Fruit fly (Drosophila melanogaster) whole organism, embryonic: Measurements from ENCODE around the gene CG5080.
A peak's percentile ranks its signal among the peaks of the same experiment; 100 is the strongest.

Source experiments
- Atf3 ChIP-seq: fragments of 200-800 bp; sonication (Bioruptor generic); optimal IDR thresholded peaks from 3 replicates; lab custom pipeline; 2016; ENCODE audit warnings: missing biosample characterization, missing genetic modification characterization
- BEAF-32 ChIP-seq: fragments of 200-800 bp; sonication (Bioruptor generic); optimal IDR thresholded peaks from 3 replicates; lab custom pipeline; 2017; ENCODE audit warnings: missing biosample characterization, missing genetic modification characterization, mild to moderate bottlenecking, moderate library complexity, missing genetic modification reagents
- BtbVII ChIP-seq: fragments of 200-800 bp; sonication (Bioruptor generic); optimal IDR thresholded peaks from 3 replicates; lab custom pipeline; 2017; ENCODE audit warnings: missing biosample characterization, mild to moderate bottlenecking, missing genetic modification characterization
- CG10147 ChIP-seq: fragments of 200-800 bp; sonication (Bioruptor generic); optimal IDR thresholded peaks from 2 replicates; lab custom pipeline; 2019; ENCODE audit warnings: missing biosample characterization, mild to moderate bottlenecking, missing genetic modification characterization, moderate library complexity
- CG11247 ChIP-seq: fragments of 200-800 bp; sonication (Bioruptor generic); IDR thresholded peaks from 2 replicates; pipeline ENCODE4 v1.3.6; 2022; ENCODE audit warnings: missing biosample characterization, missing genetic modification characterization
- CG11696 ChIP-seq: fragments of 200-800 bp; sonication (Bioruptor generic); IDR thresholded peaks from 2 replicates; pipeline ENCODE4 v1.3.6; 2022; ENCODE audit warnings: missing biosample characterization, missing genetic modification characterization
- CG12744 ChIP-seq: fragments of 200-800 bp; sonication (Bioruptor generic); optimal IDR thresholded peaks from 2 replicates; lab custom pipeline; 2016; ENCODE audit warnings: missing biosample characterization, missing genetic modification characterization
- CG17802 ChIP-seq: fragments of 200-800 bp; sonication (Bioruptor generic); optimal IDR thresholded peaks from 2 replicates; lab custom pipeline; 2018; ENCODE audit warnings: missing biosample characterization, mild to moderate bottlenecking, missing genetic modification characterization, moderate library complexity
- CG2202 ChIP-seq: fragments of 200-800 bp; sonication (Bioruptor generic); optimal IDR thresholded peaks from 2 replicates; lab custom pipeline; 2018; ENCODE audit warnings: missing biosample characterization, mild to moderate bottlenecking, missing genetic modification characterization
- CG30020 ChIP-seq: fragments of 200-800 bp; optimal IDR thresholded peaks from 2 replicates; lab custom pipeline; 2019; ENCODE audit warnings: missing biosample characterization, mild to moderate bottlenecking, missing genetic modification characterization, moderate library complexity
- CG30403 ChIP-seq: fragments of 200-800 bp; sonication (Bioruptor generic); optimal IDR thresholded peaks from 3 replicates; lab custom pipeline; 2016; ENCODE audit warnings: missing biosample characterization, missing genetic modification characterization
- CG31441 ChIP-seq: fragments of 200-800 bp; sonication (Bioruptor generic); IDR thresholded peaks from 2 replicates; pipeline ENCODE4 v1.3.6; 2022; ENCODE audit warnings: missing biosample characterization, missing genetic modification characterization
- CG34224 ChIP-seq: fragments of 200-800 bp; sonication (Bioruptor generic); IDR thresholded peaks from 3 replicates; pipeline ENCODE4 v1.3.6; 2022; ENCODE audit warnings: missing biosample characterization, missing genetic modification characterization; ENCODE audit not compliant: partially characterized antibody
- CG5180 ChIP-seq: fragments of 200-800 bp; sonication (Bioruptor generic); optimal IDR thresholded peaks from 3 replicates; lab custom pipeline; 2017; ENCODE audit warnings: missing biosample characterization, missing genetic modification characterization, mild to moderate bottlenecking, moderate library complexity, missing genetic modification reagents
- CoRest ChIP-seq: fragments of 200-800 bp; sonication (Bioruptor generic); optimal IDR thresholded peaks from 3 replicates; lab custom pipeline; 2018; ENCODE audit warnings: missing biosample characterization, mild to moderate bottlenecking, missing genetic modification characterization, moderate library complexity
- CrebB ChIP-seq: fragments of 200-800 bp; sonication (Bioruptor generic); optimal IDR thresholded peaks from 3 replicates; lab custom pipeline; 2018; ENCODE audit warnings: missing biosample characterization, mild to moderate bottlenecking, missing genetic modification characterization
- Dip2 ChIP-seq: fragments of 200-800 bp; sonication (Bioruptor generic); IDR thresholded peaks from 2 replicates; pipeline ENCODE4 v1.3.6; 2022; ENCODE audit warnings: missing biosample characterization, missing genetic modification characterization
- Doc2 ChIP-seq: fragments of 200-800 bp; sonication (Bioruptor generic); IDR thresholded peaks from 2 replicates; pipeline ENCODE4 v1.3.6; 2022; ENCODE audit warnings: missing biosample characterization, missing genetic modification characterization
- HHEX ChIP-seq: fragments of 200-800 bp; sonication (Bioruptor generic); optimal IDR thresholded peaks from 3 replicates; lab custom pipeline; 2017; ENCODE audit warnings: missing biosample characterization, mild to moderate bottlenecking, missing genetic modification characterization, missing genetic modification reagents
- HLH4C ChIP-seq: fragments of 200-800 bp; sonication (Bioruptor generic); IDR thresholded peaks from 3 replicates; pipeline ENCODE4 v1.3.6; 2022; ENCODE audit warnings: missing biosample characterization, missing genetic modification characterization; ENCODE audit not compliant: partially characterized antibody
- HmgD ChIP-seq: fragments of 200-800 bp; sonication (Bioruptor generic); optimal IDR thresholded peaks from 3 replicates; lab custom pipeline; 2016; ENCODE audit warnings: missing biosample characterization, missing genetic modification characterization
- MBD-R2 ChIP-seq: fragments of 200-800 bp; sonication (Bioruptor generic); IDR thresholded peaks from 2 replicates; pipeline ENCODE4 v1.3.6; 2022; ENCODE audit warnings: missing biosample characterization, missing genetic modification characterization
- Rx ChIP-seq: fragments of 200-800 bp; sonication (Bioruptor generic); IDR thresholded peaks from 2 replicates; pipeline ENCODE4 v1.3.6; 2022; ENCODE audit warnings: missing biosample characterization, missing genetic modification characterization
- Scr ChIP-seq: fragments of 200-800 bp; sonication (Bioruptor generic); IDR thresholded peaks from 2 replicates; pipeline ENCODE4 v1.3.6; 2022; ENCODE audit warnings: missing biosample characterization, missing genetic modification characterization; ENCODE audit not compliant: partially characterized antibody
- Stat92E ChIP-seq, 3 experiments: fragments of >200 bp in 2 of 3; fragments of 200-800 bp in 1 of 3; sonication (Bioruptor generic) in 1 of 3; optimal IDR thresholded peaks; 2 replicates each; lab custom pipeline; 2017 to 2019; ENCODE audit warnings: missing biosample characterization in 3 of 3, missing genetic modification characterization in 3 of 3, mild to moderate bottlenecking in 1 of 3, moderate library complexity in 1 of 3
- Tbp ChIP-seq: fragments of >200 bp; optimal IDR thresholded peaks from 2 replicates; lab custom pipeline; 2018; ENCODE audit warnings: missing biosample characterization, missing genetic modification characterization
- Vsx1 ChIP-seq: fragments of 200-800 bp; sonication (Bioruptor generic); optimal IDR thresholded peaks from 2 replicates; lab custom pipeline; 2017; ENCODE audit warnings: missing biosample characterization, mild to moderate bottlenecking, missing genetic modification characterization, missing genetic modification reagents
- aop ChIP-seq: fragments of 200-800 bp; sonication (Bioruptor generic); IDR thresholded peaks from 2 replicates; pipeline ENCODE4 v1.3.6; 2022; ENCODE audit warnings: missing biosample characterization, missing genetic modification characterization
- cato ChIP-seq: fragments of 200-800 bp; sonication (Bioruptor generic); optimal IDR thresholded peaks from 2 replicates; lab custom pipeline; 2016; ENCODE audit warnings: missing biosample characterization, missing genetic modification characterization, borderline replicate concordance
- caup ChIP-seq: fragments of 200-800 bp; sonication (Bioruptor generic); optimal IDR thresholded peaks from 3 replicates; lab custom pipeline; 2017; ENCODE audit warnings: missing biosample characterization, mild to moderate bottlenecking, missing genetic modification characterization, moderate library complexity; ENCODE audit not compliant: severe bottlenecking
- corto ChIP-seq: fragments of 200-800 bp; sonication (Bioruptor generic); optimal IDR thresholded peaks from 2 replicates; lab custom pipeline; 2016; ENCODE audit warnings: missing biosample characterization, mild to moderate bottlenecking, missing genetic modification characterization, moderate library complexity
- crp ChIP-seq, 2 experiments: fragments of 200-800 bp; sonication (Bioruptor generic); optimal IDR thresholded peaks; 2 replicates in 1 of 2; 3 replicates in 1 of 2; lab custom pipeline; 2017; ENCODE audit warnings: missing biosample characterization in 2 of 2, missing genetic modification characterization in 2 of 2, mild to moderate bottlenecking in 1 of 2, moderate library complexity in 1 of 2
- eyg ChIP-seq: fragments of 200-800 bp; sonication (Bioruptor generic); optimal IDR thresholded peaks from 3 replicates; lab custom pipeline; 2016; ENCODE audit warnings: missing biosample characterization, missing genetic modification characterization
- gsb ChIP-seq: fragments of 200-800 bp; sonication (Bioruptor generic); IDR thresholded peaks from 2 replicates; pipeline ENCODE4 v1.3.6; 2022; ENCODE audit warnings: missing biosample characterization, missing genetic modification characterization
- gt ChIP-seq: fragments of 200-800 bp; sonication (Bioruptor generic); IDR thresholded peaks from 2 replicates; pipeline ENCODE4 v1.3.6; 2022; ENCODE audit warnings: missing biosample characterization, missing genetic modification characterization
- hbn ChIP-seq: fragments of 200-800 bp; sonication (Bioruptor generic); IDR thresholded peaks from 2 replicates; pipeline ENCODE4 v1.3.6; 2022; ENCODE audit warnings: missing biosample characterization, missing genetic modification characterization; ENCODE audit not compliant: partially characterized antibody
- ind ChIP-seq: fragments of 200-800 bp; sonication (Bioruptor generic); optimal IDR thresholded peaks from 3 replicates; lab custom pipeline; 2016; ENCODE audit warnings: missing biosample characterization, missing genetic modification characterization
- insv ChIP-seq, 2 experiments: fragments of 200-800 bp; sonication (Bioruptor generic); optimal IDR thresholded peaks; 3 replicates each; lab custom pipeline; 2016 to 2018; ENCODE audit warnings: missing biosample characterization in 2 of 2, missing genetic modification characterization in 2 of 2
- lov ChIP-seq, 2 experiments: fragments of 200-800 bp in 1 of 2; fragments of >200 bp in 1 of 2; sonication (Bioruptor generic) in 1 of 2; IDR thresholded peaks in 1 of 2; optimal IDR thresholded peaks in 1 of 2; 2 replicates in 1 of 2; 3 replicates in 1 of 2; pipeline versions ENCODE4 v1.3.6 to Lab custom; 2017 to 2022; ENCODE audit warnings: missing biosample characterization in 1 of 2, missing genetic modification characterization in 1 of 2
- pan ChIP-seq, 4 experiments: fragments of >200 bp in 3 of 4; fragments of 200-800 bp in 1 of 4; sonication (Bioruptor generic) in 1 of 4; optimal IDR thresholded peaks in 3 of 4; IDR thresholded peaks in 1 of 4; 2 replicates each; pipeline versions ENCODE4 v1.3.6 to Lab custom; 2017 to 2022; ENCODE audit warnings: missing biosample characterization in 2 of 4, missing genetic modification characterization in 2 of 4, mixed read lengths in 1 of 4
- repo ChIP-seq: fragments of 200-800 bp; sonication (Bioruptor generic); optimal IDR thresholded peaks from 2 replicates; lab custom pipeline; 2016; ENCODE audit warnings: missing biosample characterization, missing genetic modification characterization
- sna ChIP-seq: fragments of 200-800 bp; sonication (Bioruptor generic); IDR thresholded peaks from 2 replicates; pipeline ENCODE4 v1.3.6; 2022; ENCODE audit warnings: missing biosample characterization, missing genetic modification characterization; ENCODE audit not compliant: partially characterized antibody
- so ChIP-seq: fragments of 200-800 bp; sonication (Bioruptor generic); IDR thresholded peaks from 3 replicates; pipeline ENCODE4 v1.3.6; 2022; ENCODE audit warnings: missing biosample characterization, missing genetic modification characterization
- tup ChIP-seq: fragments of 200-800 bp; sonication (Bioruptor generic); optimal IDR thresholded peaks from 2 replicates; lab custom pipeline; 2016; ENCODE audit warnings: missing biosample characterization, mild to moderate bottlenecking, missing genetic modification characterization, moderate library complexity
- usp ChIP-seq: fragments of >200 bp; optimal IDR thresholded peaks from 2 replicates; lab custom pipeline; 2017; ENCODE audit warnings: missing biosample characterization, missing genetic modification characterization

CG5080 gene

dm6 chr2L:1185642-1186497 is 22.2 kb upstream of the CG5080 start, which contains the start of gene CG5001 (continued):
- TF ChIP-seq corto (GFP tag; lab: Kevin White, UChicago) = no peak
- no peak for TF ChIP-seq Tbp (GFP tag; lab: Kevin White, UChicago)
- TF ChIP-seq Atf3 (GFP tag; lab: Kevin White, UChicago) = peak; percentile 28
- no peak for TF ChIP-seq BEAF-32 (GFP tag; lab: Kevin White, UChicago)
- TF ChIP-seq BtbVII (GFP tag; lab: Kevin White, UChicago) = peak; percentile 83
- no peak for TF ChIP-seq aop
- peak; percentile 47; the same call in 1 of the 2 replicates for TF ChIP-seq gt (GFP tag; lab: Robert Waterston, UW)
- TF ChIP-seq HHEX = peak; percentile 85
- TF ChIP-seq Scr (GFP tag; lab: Robert Waterston, UW) = 0 out of 2 replicates have a peak, but pooled peaks have one; percentile 12
- peak; percentile 54 for TF ChIP-seq cato (GFP tag; lab: Kevin White, UChicago)
- peak in 1 of 2 experiments; percentile 30 for TF ChIP-seq crp (GFP tag; optimal IDR thresholded peaks at IDR 0.05; lab: Kevin White, UChicago)
- TF ChIP-seq CG12744 (GFP tag; lab: Kevin White, UChicago) = peak; percentile 56
- TF ChIP-seq CG10147 = peak; percentile 80
- peak; percentile 69 for TF ChIP-seq CrebB (tag; lab: Kevin White, UChicago)
- TF ChIP-seq repo (GFP tag; lab: Kevin White, UChicago) = no peak
- no peak for TF ChIP-seq Dip2 (GFP tag; lab: Robert Waterston, UW)
- TF ChIP-seq Stat92E (GFP tag; optimal IDR thresholded peaks at IDR 0.05; lab: Kevin White, UChicago) = no peak
- TF ChIP-seq CG31441 (GFP tag; lab: Robert Waterston, UW) = no peak; the same call in 1 of the 2 replicates
- TF ChIP-seq Rx (GFP tag; lab: Robert Waterston, UW) = no peak
- TF ChIP-seq CG30403 (GFP tag; lab: Kevin White, UChicago) = peak; percentile 88
- peak; percentile 42 for TF ChIP-seq CG17802
- TF ChIP-seq insv (GFP tag; optimal IDR thresholded peaks at IDR 0.05; lab: Kevin White, UChicago) = peak in 1 of 2 experiments; percentile 7
- no peak for TF ChIP-seq hbn
- TF ChIP-seq Vsx1 (GFP tag; lab: Kevin White, UChicago) = no peak
- TF ChIP-seq CG2202 = peak; percentile 68
- TF ChIP-seq so = peak; percentile 81
- TF ChIP-seq CoRest (tag; lab: Kevin White, UChicago) = peak; percentile 89
- 0 out of 3 replicates have a peak, but pooled peaks have one; percentile 22 for TF ChIP-seq HLH4C
- peak; percentile 87 for TF ChIP-seq ind (GFP tag; lab: Kevin White, UChicago)
- peak; percentile 69 for TF ChIP-seq MBD-R2
- peak; percentile 72 for TF ChIP-seq gsb
- no peak for TF ChIP-seq pan (optimal IDR thresholded peaks at IDR 0.05; lab: Kevin White, UChicago)
- peak in 1 of 2 experiments; percentile 91 for TF ChIP-seq pan (GFP tag; optimal IDR thresholded peaks at IDR 0.05 in 1 of 2, IDR thresholded peaks at IDR 0.05 in 1 of 2)
- no peak for TF ChIP-seq tup (GFP tag; lab: Kevin White, UChicago)
- no peak for TF ChIP-seq HmgD
- peak; percentile 77 for TF ChIP-seq CG11696 (GFP tag; lab: Robert Waterston, UW)
- peak; percentile 55 for TF ChIP-seq eyg (GFP tag; lab: Kevin White, UChicago)
- TF ChIP-seq CG34224 = peak; percentile 50; the same call in 1 of the 3 replicates
- TF ChIP-seq Doc2 = no peak
- no peak for TF ChIP-seq CG30020 (tag; lab: Kevin White, UChicago)
- no peak for TF ChIP-seq lov (optimal IDR thresholded peaks at IDR 0.05; lab: Kevin White, UChicago)
- TF ChIP-seq lov (GFP tag; IDR thresholded peaks at IDR 0.05; lab: Robert Waterston, UW) = peak; percentile 70; the same call in 1 of the 3 replicates
- no peak for TF ChIP-seq usp (GFP tag; lab: Kevin White, UChicago)
- TF ChIP-seq sna (GFP tag; lab: Robert Waterston, UW) = peak; percentile 32; the same call in 1 of the 2 replicates
- peak; percentile 73 for TF ChIP-seq caup (GFP tag; lab: Kevin White, UChicago)
- TF ChIP-seq CG11247 (GFP tag; lab: Robert Waterston, UW) = peak; percentile 88
- peak; percentile 73 for TF ChIP-seq CG5180 (GFP tag; lab: Kevin White, UChicago)
